Worm (Caenorhabditis elegans) whole organism, late embryonic: ENCODE measurements around the gene ave-1.

ENCODE experiments used
- F13H6.1 ChIP-seq: sonication (generic microtip); optimal IDR thresholded peaks from 2 replicates; lab custom pipeline; 2016; ENCODE audit warnings: missing genetic modification characterization, missing compliant biosample characterization
- K02D7.2 ChIP-seq: sonication (generic microtip); optimal IDR thresholded peaks from 2 replicates; lab custom pipeline; 2017; ENCODE audit warnings: mild to moderate bottlenecking, missing genetic modification characterization, missing compliant biosample characterization
- T23F11.4 ChIP-seq: fragments of 200-800 bp; sonication (Bioruptor generic); optimal IDR thresholded peaks from 2 replicates; lab custom pipeline; 2018; ENCODE audit warnings: mild to moderate bottlenecking, missing genetic modification characterization, missing compliant biosample characterization
- ahr-1 ChIP-seq: sonication (generic microtip); optimal IDR thresholded peaks from 2 replicates; lab custom pipeline; 2016; ENCODE audit warnings: missing genetic modification characterization, missing compliant biosample characterization
- ama-1 ChIP-seq: fragments of 150-350 bp; optimal IDR thresholded peaks from 2 replicates; lab custom pipeline; 2014
- ceh-14 ChIP-seq: sonication (generic microtip); optimal IDR thresholded peaks from 2 replicates; lab custom pipeline; 2016; ENCODE audit warnings: missing genotype, missing genetic modification characterization, missing compliant biosample characterization
- ceh-18 ChIP-seq: sonication (generic microtip); optimal IDR thresholded peaks from 2 replicates; lab custom pipeline; 2016; ENCODE audit warnings: missing genetic modification characterization, missing compliant biosample characterization
- ceh-2 ChIP-seq: sonication (generic microtip); optimal IDR thresholded peaks from 2 replicates; lab custom pipeline; 2016; ENCODE audit warnings: missing genotype, missing genetic modification characterization, missing compliant biosample characterization
- ceh-22 ChIP-seq: sonication (generic microtip); optimal IDR thresholded peaks from 2 replicates; lab custom pipeline; 2017; ENCODE audit warnings: missing biosample characterization, missing genetic modification characterization
- ceh-30 ChIP-seq: fragments of 150-350 bp; optimal IDR thresholded peaks from 2 replicates; lab custom pipeline; 2014; ENCODE audit warnings: missing biosample characterization, missing genetic modification characterization
- ceh-31 ChIP-seq: sonication (generic microtip); optimal IDR thresholded peaks from 2 replicates; lab custom pipeline; 2016; ENCODE audit warnings: missing genetic modification characterization, missing compliant biosample characterization
- ceh-45 ChIP-seq: fragments of 200-800 bp; sonication (Bioruptor generic); IDR thresholded peaks from 2 replicates; pipeline ENCODE4 v1.3.6; 2022; ENCODE audit warnings: missing genetic modification reagents, missing genetic modification characterization, missing compliant biosample characterization
- ceh-48 ChIP-seq: sonication (generic microtip); optimal IDR thresholded peaks from 2 replicates; lab custom pipeline; 2016; ENCODE audit warnings: missing genetic modification characterization, inconsistent platforms, missing compliant biosample characterization
- ceh-9 ChIP-seq: sonication (generic microtip); optimal IDR thresholded peaks from 2 replicates; lab custom pipeline; 2016; ENCODE audit warnings: mild to moderate bottlenecking, missing genetic modification characterization, inconsistent platforms, missing compliant biosample characterization
- dve-1 ChIP-seq: sonication (generic microtip); optimal IDR thresholded peaks from 2 replicates; lab custom pipeline; 2017; ENCODE audit warnings: antibody characterized with exemption, mild to moderate bottlenecking, missing genetic modification characterization, missing compliant biosample characterization
- elt-2 ChIP-seq: sonication (generic microtip); optimal IDR thresholded peaks from 2 replicates; lab custom pipeline; 2016; ENCODE audit warnings: missing genetic modification reagents, missing genetic modification characterization, missing compliant biosample characterization
- ets-4 ChIP-seq: sonication (generic microtip); optimal IDR thresholded peaks from 2 replicates; lab custom pipeline; 2016; ENCODE audit warnings: missing genetic modification characterization, missing compliant biosample characterization
- eyg-1 ChIP-seq: sonication (generic microtip); optimal IDR thresholded peaks from 2 replicates; lab custom pipeline; 2016; ENCODE audit warnings: missing genotype, missing genetic modification characterization, missing compliant biosample characterization
- fax-1 ChIP-seq: sonication (generic microtip); optimal IDR thresholded peaks from 2 replicates; lab custom pipeline; 2016; ENCODE audit warnings: missing genotype, missing genetic modification characterization, missing compliant biosample characterization
- fkh-6 ChIP-seq: sonication (generic microtip); optimal IDR thresholded peaks from 2 replicates; lab custom pipeline; 2016; ENCODE audit warnings: missing genetic modification characterization, missing compliant biosample characterization
- hlh-15 ChIP-seq: sonication (generic microtip); optimal IDR thresholded peaks from 2 replicates; lab custom pipeline; 2016; ENCODE audit warnings: missing genetic modification characterization, missing compliant biosample characterization
- hlh-30 ChIP-seq: sonication (generic microtip); optimal IDR thresholded peaks from 2 replicates; lab custom pipeline; 2017; ENCODE audit warnings: antibody characterized with exemption, missing genetic modification characterization, missing compliant biosample characterization; ENCODE audit not compliant: insufficient read depth
- hlh-6 ChIP-seq: sonication (generic microtip); optimal IDR thresholded peaks from 2 replicates; lab custom pipeline; 2016; ENCODE audit warnings: missing genotype, missing genetic modification characterization, missing compliant biosample characterization
- lin-11 ChIP-seq: fragments of 200-800 bp; sonication (Bioruptor generic); optimal IDR thresholded peaks from 2 replicates; lab custom pipeline; 2018; ENCODE audit warnings: mild to moderate bottlenecking, missing genetic modification characterization, missing compliant biosample characterization
- mec-3 ChIP-seq: sonication (generic microtip); optimal IDR thresholded peaks from 2 replicates; lab custom pipeline; 2016; ENCODE audit warnings: borderline replicate concordance, missing genetic modification characterization, missing compliant biosample characterization
- nfya-1 ChIP-seq: sonication (generic microtip); optimal IDR thresholded peaks from 2 replicates; lab custom pipeline; 2017; ENCODE audit warnings: missing genetic modification characterization, mild to moderate bottlenecking, missing compliant biosample characterization, antibody characterized with exemption, moderate library complexity
- nhr-232 ChIP-seq: sonication (generic microtip); optimal IDR thresholded peaks from 2 replicates; lab custom pipeline; 2016; ENCODE audit warnings: missing genetic modification characterization, missing compliant biosample characterization
- npax-4 ChIP-seq: sonication (generic microtip); optimal IDR thresholded peaks from 2 replicates; lab custom pipeline; 2016; ENCODE audit warnings: missing genetic modification characterization, missing compliant biosample characterization
- odd-2 ChIP-seq: sonication (generic microtip); optimal IDR thresholded peaks from 2 replicates; lab custom pipeline; 2017; ENCODE audit warnings: antibody characterized with exemption, mild to moderate bottlenecking, missing genetic modification characterization, missing compliant biosample characterization
- pag-3 ChIP-seq: sonication (generic microtip); optimal IDR thresholded peaks from 2 replicates; lab custom pipeline; 2016; ENCODE audit warnings: missing compliant biosample characterization, missing genetic modification characterization, borderline replicate concordance
- pha-2 ChIP-seq: sonication (generic microtip); optimal IDR thresholded peaks from 2 replicates; lab custom pipeline; 2017; ENCODE audit warnings: mild to moderate bottlenecking, missing genetic modification characterization, missing compliant biosample characterization
- pros-1 ChIP-seq: fragments of 150-350 bp; optimal IDR thresholded peaks from 2 replicates; lab custom pipeline; 2014; ENCODE audit warnings: missing biosample characterization, missing genetic modification reagents, missing genetic modification characterization
- ref-2 ChIP-seq: sonication (generic microtip); optimal IDR thresholded peaks from 2 replicates; lab custom pipeline; 2016; ENCODE audit warnings: missing genetic modification characterization, missing compliant biosample characterization
- sox-2 ChIP-seq: fragments of 200-800 bp; sonication (Bioruptor generic); IDR thresholded peaks from 2 replicates; pipeline ENCODE4 v1.3.6; 2022; ENCODE audit warnings: missing genetic modification reagents, missing genetic modification characterization, missing compliant biosample characterization
- sox-4 ChIP-seq: sonication (generic microtip); optimal IDR thresholded peaks from 2 replicates; lab custom pipeline; 2017; ENCODE audit warnings: mild to moderate bottlenecking, missing genetic modification characterization, inconsistent platforms, missing compliant biosample characterization
- tbx-7 ChIP-seq: sonication (generic microtip); optimal IDR thresholded peaks from 2 replicates; lab custom pipeline; 2016; ENCODE audit warnings: missing genotype, missing genetic modification characterization, missing compliant biosample characterization
- ttx-3 ChIP-seq: sonication (generic microtip); optimal IDR thresholded peaks from 2 replicates; lab custom pipeline; 2016; ENCODE audit warnings: missing genetic modification reagents, missing genetic modification characterization, missing compliant biosample characterization
- unc-55 ChIP-seq: sonication (generic microtip); optimal IDR thresholded peaks from 2 replicates; lab custom pipeline; 2017; ENCODE audit warnings: missing biosample characterization, missing genetic modification reagents, missing genetic modification characterization
- unc-86 ChIP-seq: sonication (generic microtip); optimal IDR thresholded peaks from 2 replicates; lab custom pipeline; 2016; ENCODE audit warnings: missing genetic modification characterization, missing compliant biosample characterization
- zip-5 ChIP-seq: sonication (generic microtip); optimal IDR thresholded peaks from 2 replicates; lab custom pipeline; 2016; ENCODE audit warnings: missing genetic modification characterization, missing compliant biosample characterization
- ztf-16 ChIP-seq: sonication (generic microtip); optimal IDR thresholded peaks from 2 replicates; lab custom pipeline; 2017; ENCODE audit warnings: missing genetic modification characterization, missing compliant biosample characterization

ave-1 gene

ce11 chrIII:1540100-1540695, 44.4 kb upstream of the ave-1 start, which contains the start of the genes Y67D2.5 and cisd-3.2 (continued):
- no peak for TF ChIP-seq dve-1 (tag; lab: Kevin White, UChicago)
- no peak for TF ChIP-seq ref-2 (tag; lab: Kevin White, UChicago)
- TF ChIP-seq zip-5 (tag; lab: Kevin White, UChicago), result peak; percentile 37
- no peak for TF ChIP-seq eyg-1 (tag; lab: Kevin White, UChicago)
- TF ChIP-seq ceh-9 (tag; lab: Kevin White, UChicago), result no peak
- peak; percentile 69 for TF ChIP-seq ceh-31 (tag; lab: Kevin White, UChicago)
- TF ChIP-seq elt-2 (tag; lab: Kevin White, UChicago), result peak; percentile 33
- no peak for TF ChIP-seq ceh-14 (tag; lab: Kevin White, UChicago)
- no peak for TF ChIP-seq ceh-30 (tag; lab: Kevin White, UChicago)
- TF ChIP-seq sox-2, result no peak
- TF ChIP-seq unc-86 (tag; lab: Kevin White, UChicago), result no peak
- no peak for TF ChIP-seq unc-55 (GFP tag; lab: Kevin White, UChicago)
- no peak for TF ChIP-seq ztf-16 (tag; lab: Kevin White, UChicago)
- no peak for TF ChIP-seq ama-1 (lab: Kevin White, UChicago)
- TF ChIP-seq ttx-3 (tag; lab: Kevin White, UChicago), result no peak
- TF ChIP-seq npax-4 (tag; lab: Kevin White, UChicago), result no peak
- TF ChIP-seq ets-4, result peak; percentile 65
- TF ChIP-seq T23F11.4 (GFP tag; lab: Kevin White, UChicago), result no peak
- TF ChIP-seq fax-1 (tag; lab: Kevin White, UChicago), result peak; percentile 16
- TF ChIP-seq fkh-6, result no peak
- TF ChIP-seq ceh-45 (GFP tag; lab: Robert Waterston, UW), result no peak
- no peak for TF ChIP-seq nhr-232 (tag; lab: Kevin White, UChicago)
- no peak for TF ChIP-seq odd-2 (tag; lab: Kevin White, UChicago)
- peak; percentile 68 for TF ChIP-seq ceh-2
- no peak for TF ChIP-seq pros-1 (tag; lab: Kevin White, UChicago)
- no peak for TF ChIP-seq ceh-18 (tag; lab: Kevin White, UChicago)

- no peak for TF ChIP-seq ztf-16 (tag; lab: Kevin White, UChicago)
- no peak for TF ChIP-seq K02D7.2 (tag; lab: Kevin White, UChicago)
- no peak for TF ChIP-seq eyg-1 (tag; lab: Kevin White, UChicago)
- no peak for TF ChIP-seq hlh-30 (tag; lab: Kevin White, UChicago)
- no peak for TF ChIP-seq hlh-6 (tag; lab: Kevin White, UChicago)
- TF ChIP-seq sox-4 (tag; lab: Kevin White, UChicago), result no peak
- TF ChIP-seq ceh-48 (tag; lab: Kevin White, UChicago), result no peak
- TF ChIP-seq hlh-15, result no peak
- no peak for TF ChIP-seq ref-2 (tag; lab: Kevin White, UChicago)
- no peak for TF ChIP-seq mec-3 (tag; lab: Kevin White, UChicago)
- TF ChIP-seq unc-55 (GFP tag; lab: Kevin White, UChicago), result no peak
- no peak for TF ChIP-seq pag-3 (tag; lab: Kevin White, UChicago)
- TF ChIP-seq ceh-30 (tag; lab: Kevin White, UChicago), result no peak
These were observed 43.6 kb upstream of the ave-1 start for ce11 chrIII:1539366-1539765.

- no peak for TF ChIP-seq nfya-1 (tag; lab: Kevin White, UChicago)
- no peak for TF ChIP-seq K02D7.2 (tag; lab: Kevin White, UChicago)
- no peak for TF ChIP-seq tbx-7 (tag; lab: Kevin White, UChicago)
- TF ChIP-seq ahr-1 (tag; lab: Kevin White, UChicago), result no peak
- no peak for TF ChIP-seq pha-2 (tag; lab: Kevin White, UChicago)
- no peak for TF ChIP-seq F13H6.1
- TF ChIP-seq ceh-18 (tag; lab: Kevin White, UChicago), result no peak
- no peak for TF ChIP-seq ceh-2
- TF ChIP-seq lin-11 (tag; lab: Kevin White, UChicago), result no peak
- no peak for TF ChIP-seq sox-2
- TF ChIP-seq pros-1 (tag; lab: Kevin White, UChicago), result no peak
- TF ChIP-seq fkh-6, result no peak
- TF ChIP-seq ceh-30 (tag; lab: Kevin White, UChicago), result no peak
- TF ChIP-seq elt-2 (tag; lab: Kevin White, UChicago), result no peak
- no peak for TF ChIP-seq ceh-22 (tag; lab: Kevin White, UChicago)
- no peak for TF ChIP-seq ceh-9 (tag; lab: Kevin White, UChicago)
These were observed 38.7 kb upstream of the ave-1 start for ce11 chrIII:1534431-1534830.
